Fruit fly (Drosophila melanogaster) whole organism, embryonic: ENCODE results near the gene cni.

Experiments
- Blimp-1 ChIP-seq: fragments of 200-800 bp; sonication (Bioruptor generic); optimal IDR thresholded peaks from 3 replicates; lab custom pipeline; 2018; ENCODE audit warnings: missing biosample characterization, missing genetic modification characterization, mild to moderate bottlenecking, moderate library complexity, missing genetic modification reagents
- CG10431 ChIP-seq: fragments of 200-800 bp; sonication (Bioruptor generic); optimal IDR thresholded peaks from 3 replicates; lab custom pipeline; 2018; ENCODE audit warnings: missing biosample characterization, mild to moderate bottlenecking, missing genetic modification characterization
- CG11085 ChIP-seq: fragments of 200-800 bp; sonication (Bioruptor generic); IDR thresholded peaks from 2 replicates; pipeline ENCODE4 v1.3.6; 2022; ENCODE audit warnings: missing biosample characterization, missing genetic modification characterization
- CG11456 ChIP-seq: fragments of 200-800 bp; sonication (Bioruptor generic); IDR thresholded peaks from 3 replicates; pipeline ENCODE4 v1.3.6; 2022; ENCODE audit warnings: missing biosample characterization, missing genetic modification characterization
- CG11696 ChIP-seq: fragments of 200-800 bp; sonication (Bioruptor generic); IDR thresholded peaks from 2 replicates; pipeline ENCODE4 v1.3.6; 2022; ENCODE audit warnings: missing biosample characterization, missing genetic modification characterization
- CG12299 ChIP-seq: fragments of 200-800 bp; sonication (Bioruptor generic); optimal IDR thresholded peaks from 2 replicates; lab custom pipeline; 2018; ENCODE audit warnings: missing biosample characterization, mild to moderate bottlenecking, missing genetic modification characterization
- CG13424 ChIP-seq: fragments of 200-800 bp; sonication (Bioruptor generic); optimal IDR thresholded peaks from 2 replicates; lab custom pipeline; 2019; ENCODE audit warnings: missing biosample characterization, mild to moderate bottlenecking, missing genetic modification characterization, moderate library complexity
- CG1832 ChIP-seq: fragments of 200-800 bp; sonication (Bioruptor generic); optimal IDR thresholded peaks from 2 replicates; lab custom pipeline; 2017; ENCODE audit warnings: missing biosample characterization, mild to moderate bottlenecking, missing genetic modification characterization, inconsistent platforms
- CG2199 ChIP-seq: fragments of 200-800 bp; sonication (Bioruptor generic); IDR thresholded peaks from 3 replicates; pipeline ENCODE4 v1.3.6; 2022; ENCODE audit warnings: missing biosample characterization, missing genetic modification characterization
- CG31388 ChIP-seq: fragments of 200-800 bp; sonication (Bioruptor generic); optimal IDR thresholded peaks from 2 replicates; lab custom pipeline; 2016; ENCODE audit warnings: missing biosample characterization, missing genetic modification characterization
- CG33557 ChIP-seq: fragments of 200-800 bp; sonication (Bioruptor generic); optimal IDR thresholded peaks from 2 replicates; lab custom pipeline; 2019; ENCODE audit warnings: missing biosample characterization, mild to moderate bottlenecking, missing genetic modification characterization, moderate library complexity
- CG3838 ChIP-seq: fragments of 200-800 bp; sonication (Bioruptor generic); optimal IDR thresholded peaks from 3 replicates; lab custom pipeline; 2016; ENCODE audit warnings: missing biosample characterization, missing genetic modification characterization
- CG3847 ChIP-seq: fragments of 200-800 bp; sonication (Bioruptor generic); IDR thresholded peaks from 2 replicates; pipeline ENCODE4 v1.3.6; 2022; ENCODE audit warnings: missing biosample characterization, missing genetic modification characterization
- CG4730 ChIP-seq: fragments of 200-800 bp; sonication (Bioruptor generic); IDR thresholded peaks from 2 replicates; pipeline ENCODE4 v1.3.6; 2022; ENCODE audit warnings: missing biosample characterization, missing genetic modification characterization
- CG5245 ChIP-seq: fragments of 200-800 bp; sonication (Bioruptor generic); optimal IDR thresholded peaks from 3 replicates; lab custom pipeline; 2016; ENCODE audit warnings: missing biosample characterization, missing genetic modification characterization
- CG8290 ChIP-seq, 3 experiments: fragments of 200-800 bp; sonication (Bioruptor generic); optimal IDR thresholded peaks; 2 replicates each; lab custom pipeline; 2016 to 2019; ENCODE audit warnings: missing biosample characterization in 3 of 3, missing genetic modification characterization in 3 of 3, mild to moderate bottlenecking in 2 of 3, moderate library complexity in 1 of 3
- CkIIα-i1 ChIP-seq: fragments of 200-800 bp; sonication (Bioruptor generic); IDR thresholded peaks from 2 replicates; pipeline ENCODE4 v1.3.6; 2022; ENCODE audit warnings: missing biosample characterization, missing genetic modification characterization
- Dll ChIP-seq: fragments of 200-800 bp; sonication (Bioruptor generic); IDR thresholded peaks from 4 replicates; pipeline ENCODE4 v1.3.6; 2022; ENCODE audit warnings: missing biosample characterization, missing genetic modification characterization; ENCODE audit not compliant: partially characterized antibody
- Doc2 ChIP-seq: fragments of 200-800 bp; sonication (Bioruptor generic); IDR thresholded peaks from 2 replicates; pipeline ENCODE4 v1.3.6; 2022; ENCODE audit warnings: missing biosample characterization, missing genetic modification characterization
- Fer3 ChIP-seq: fragments of 200-800 bp; sonication (Bioruptor generic); optimal IDR thresholded peaks from 2 replicates; lab custom pipeline; 2018; ENCODE audit warnings: missing biosample characterization, mild to moderate bottlenecking, missing genetic modification characterization, moderate library complexity
- Gug ChIP-seq: fragments of 200-800 bp; sonication (Bioruptor generic); IDR thresholded peaks from 4 replicates; pipeline ENCODE4 v1.3.6; 2022; ENCODE audit warnings: missing biosample characterization, missing genetic modification characterization
- HLH4C ChIP-seq: fragments of 200-800 bp; sonication (Bioruptor generic); IDR thresholded peaks from 3 replicates; pipeline ENCODE4 v1.3.6; 2022; ENCODE audit warnings: missing biosample characterization, missing genetic modification characterization; ENCODE audit not compliant: partially characterized antibody
- NC2α ChIP-seq: fragments of 200-800 bp; sonication (Bioruptor generic); optimal IDR thresholded peaks from 2 replicates; lab custom pipeline; 2016; ENCODE audit warnings: missing biosample characterization, missing genetic modification characterization
- NC2β ChIP-seq: fragments of 200-800 bp; sonication (Bioruptor generic); optimal IDR thresholded peaks from 2 replicates; lab custom pipeline; 2016; ENCODE audit warnings: missing biosample characterization, missing genetic modification characterization
- Nf-YC ChIP-seq: fragments of 200-800 bp; optimal IDR thresholded peaks from 3 replicates; lab custom pipeline; 2019; ENCODE audit warnings: missing biosample characterization, mild to moderate bottlenecking, missing genetic modification characterization, moderate library complexity
- Oli ChIP-seq: fragments of 200-800 bp; sonication (Bioruptor generic); optimal IDR thresholded peaks from 2 replicates; lab custom pipeline; 2018; ENCODE audit warnings: missing biosample characterization, mild to moderate bottlenecking, missing genetic modification characterization, moderate library complexity
- Sox100B ChIP-seq: fragments of 200-800 bp; sonication (Bioruptor generic); optimal IDR thresholded peaks from 3 replicates; lab custom pipeline; 2018; ENCODE audit warnings: missing biosample characterization, mild to moderate bottlenecking, missing genetic modification characterization
- ab ChIP-seq: fragments of 200-800 bp; sonication (Bioruptor generic); optimal IDR thresholded peaks from 2 replicates; lab custom pipeline; 2016; ENCODE audit warnings: missing biosample characterization, missing genetic modification characterization
- ato ChIP-seq: fragments of 200-800 bp; sonication (Bioruptor generic); IDR thresholded peaks from 2 replicates; pipeline ENCODE4 v1.3.6; 2022; ENCODE audit warnings: missing biosample characterization, missing genetic modification characterization; ENCODE audit not compliant: partially characterized antibody
- chif ChIP-seq, 2 experiments: fragments of 200-800 bp; sonication (Bioruptor generic); optimal IDR thresholded peaks; 3 replicates each; lab custom pipeline; 2016; ENCODE audit warnings: missing biosample characterization in 2 of 2, missing genetic modification characterization in 2 of 2
- chinmo ChIP-seq: fragments of 200-800 bp; sonication (Bioruptor generic); IDR thresholded peaks from 4 replicates; pipeline ENCODE4 v1.3.6; 2022; ENCODE audit warnings: missing biosample characterization, missing genetic modification characterization; ENCODE audit not compliant: partially characterized antibody
- corto ChIP-seq: fragments of 200-800 bp; sonication (Bioruptor generic); optimal IDR thresholded peaks from 2 replicates; lab custom pipeline; 2016; ENCODE audit warnings: missing biosample characterization, mild to moderate bottlenecking, missing genetic modification characterization, moderate library complexity
- dmrt11E ChIP-seq: fragments of 200-800 bp; sonication (Bioruptor generic); optimal IDR thresholded peaks from 3 replicates; lab custom pipeline; 2018; ENCODE audit warnings: missing biosample characterization, mild to moderate bottlenecking, missing genetic modification characterization, moderate library complexity
- eve ChIP-seq, 2 experiments: fragments of >200 bp; optimal IDR thresholded peaks; 2 replicates each; lab custom pipeline; 2017; ENCODE audit warnings: missing biosample characterization in 2 of 2, missing genetic modification characterization in 2 of 2
- ewg ChIP-seq: fragments of 200-800 bp; sonication (Bioruptor generic); optimal IDR thresholded peaks from 3 replicates; lab custom pipeline; 2017; ENCODE audit warnings: mild to moderate bottlenecking, missing biosample characterization, missing genetic modification reagents, missing genetic modification characterization
- fd102C ChIP-seq: fragments of 200-800 bp; sonication (Bioruptor generic); optimal IDR thresholded peaks from 2 replicates; lab custom pipeline; 2018; ENCODE audit warnings: missing biosample characterization, mild to moderate bottlenecking, missing genetic modification characterization, moderate library complexity
- gt ChIP-seq: fragments of 200-800 bp; sonication (Bioruptor generic); IDR thresholded peaks from 2 replicates; pipeline ENCODE4 v1.3.6; 2022; ENCODE audit warnings: missing biosample characterization, missing genetic modification characterization
- h ChIP-seq: fragments of >200 bp; optimal IDR thresholded peaks from 2 replicates; lab custom pipeline; 2017
- her ChIP-seq: fragments of 200-800 bp; sonication (Bioruptor generic); optimal IDR thresholded peaks from 2 replicates; lab custom pipeline; 2016; ENCODE audit warnings: missing biosample characterization, missing genetic modification characterization
- hkb ChIP-seq, 2 experiments: fragments of 200-800 bp in 1 of 2; fragments of >200 bp in 1 of 2; sonication (Bioruptor generic) in 1 of 2; IDR thresholded peaks in 1 of 2; optimal IDR thresholded peaks in 1 of 2; 2 replicates each; pipeline versions ENCODE4 v1.3.6 to Lab custom; 2017 to 2022; ENCODE audit warnings: missing biosample characterization in 1 of 2, missing genetic modification characterization in 1 of 2
- jumu ChIP-seq: fragments of 200-800 bp; sonication (Bioruptor generic); optimal IDR thresholded peaks from 3 replicates; lab custom pipeline; 2016; ENCODE audit warnings: missing biosample characterization, missing genetic modification characterization
- knrl ChIP-seq: fragments of 200-800 bp; sonication (Bioruptor generic); IDR thresholded peaks from 3 replicates; pipeline ENCODE4 v1.3.6; 2022; ENCODE audit warnings: missing biosample characterization, missing genetic modification characterization; ENCODE audit not compliant: partially characterized antibody
- lola ChIP-seq, 3 experiments: fragments of >200 bp in 2 of 3; fragments of 200-800 bp in 1 of 3; sonication (Bioruptor generic) in 1 of 3; optimal IDR thresholded peaks; 2 replicates each; lab custom pipeline; 2017 to 2019; ENCODE audit warnings: missing biosample characterization in 3 of 3, missing genetic modification characterization in 3 of 3, mild to moderate bottlenecking in 1 of 3, moderate library complexity in 1 of 3
- mam ChIP-seq: fragments of 200-800 bp; sonication (Bioruptor generic); optimal IDR thresholded peaks from 3 replicates; lab custom pipeline; 2016; ENCODE audit warnings: missing biosample characterization, missing genetic modification characterization
- phol ChIP-seq: fragments of 200-800 bp; sonication (Bioruptor generic); optimal IDR thresholded peaks from 3 replicates; lab custom pipeline; 2018; ENCODE audit warnings: missing biosample characterization, mild to moderate bottlenecking, missing genetic modification characterization, moderate library complexity
- unc-4 ChIP-seq: fragments of 200-800 bp; sonication (Bioruptor generic); IDR thresholded peaks from 2 replicates; pipeline ENCODE4 v1.3.6; 2022; ENCODE audit warnings: missing biosample characterization, missing genetic modification characterization; ENCODE audit not compliant: partially characterized antibody
- wek ChIP-seq: fragments of 200-800 bp; sonication (Bioruptor generic); optimal IDR thresholded peaks from 3 replicates; lab custom pipeline; 2018; ENCODE audit warnings: missing biosample characterization, mild to moderate bottlenecking, missing genetic modification characterization, moderate library complexity

The cni gene

dm6 chr2L:16269232-16270134, 41.0 kb downstream of the cni start (continued):
- TF ChIP-seq Nf-YC (tag; lab: Kevin White, UChicago) (peak; percentile 73), CG11696 (GFP tag; lab: Robert Waterston, UW) (no peak), CG8290 (GFP tag; optimal IDR thresholded peaks at IDR 0.05; lab: Kevin White, UChicago) (peak; percentile 42), CG8290 (tag; optimal IDR thresholded peaks at IDR 0.05; lab: Kevin White, UChicago) (peak; percentile 71 to 78), corto (GFP tag; lab: Kevin White, UChicago) (peak; percentile 49), CG13424 (tag; lab: Kevin White, UChicago) (peak; percentile 24), lola (GFP tag; optimal IDR thresholded peaks at IDR 0.05; lab: Kevin White, UChicago) (no peak), dmrt11E (tag; lab: Kevin White, UChicago) (no peak), hkb (optimal IDR thresholded peaks at IDR 0.05; lab: Kevin White, UChicago) (no peak), hkb (GFP tag; IDR thresholded peaks at IDR 0.05; lab: Robert Waterston, UW) (no peak), HLH4C (GFP tag; lab: Robert Waterston, UW) (no peak), fd102C (GFP tag; lab: Kevin White, UChicago) (no peak), ato (no peak), eve (GFP tag; optimal IDR thresholded peaks at IDR 0.05; lab: Kevin White, UChicago) (no peak), CG11456 (no peak), NC2β (GFP tag; lab: Kevin White, UChicago) (peak; percentile 63), NC2α (peak; percentile 27), Dll (GFP tag; lab: Robert Waterston, UW) (no peak), h (lab: Kevin White, UChicago) (no peak), CG2199 (no peak), Sox100B (GFP tag; lab: Kevin White, UChicago) (peak; percentile 81), CG1832 (GFP tag; lab: Kevin White, UChicago) (peak; percentile 79), CG33557 (GFP tag; lab: Kevin White, UChicago) (peak; percentile 56), CG4730 (GFP tag; lab: Robert Waterston, UW) (no peak), Oli (tag; lab: Kevin White, UChicago) (peak; percentile 0), CG5245 (no peak), CG11085 (GFP tag; lab: Robert Waterston, UW) (no peak), her (GFP tag; lab: Kevin White, UChicago) (peak; percentile 74), CG3838 (GFP tag; lab: Kevin White, UChicago) (peak; percentile 99), mam (GFP tag; lab: Kevin White, UChicago) (no peak), Blimp-1 (peak; percentile 5), CG12299 (peak; percentile 89), unc-4 (GFP tag; lab: Robert Waterston, UW) (no peak), Fer3 (tag; lab: Kevin White, UChicago) (peak; percentile 81), Gug (GFP tag; lab: Robert Waterston, UW) (no peak), CkIIα-i1 (GFP tag; lab: Robert Waterston, UW) (no peak), CG31388 (GFP tag; lab: Kevin White, UChicago) (no peak), CG10431 (GFP tag; lab: Kevin White, UChicago) (peak; percentile 93), ewg (peak; percentile 12), Doc2 (GFP tag; lab: Robert Waterston, UW) (no peak), gt (GFP tag; lab: Robert Waterston, UW) (no peak), CG3847 (GFP tag; lab: Robert Waterston, UW) (no peak), chif (GFP tag; optimal IDR thresholded peaks at IDR 0.05; lab: Kevin White, UChicago) (no peak), chinmo (GFP tag; lab: Robert Waterston, UW) (no peak), jumu (GFP tag; lab: Kevin White, UChicago) (no peak), phol (tag; lab: Kevin White, UChicago) (no peak), wek (GFP tag; lab: Kevin White, UChicago) (peak; percentile 92), knrl (GFP tag; lab: Robert Waterston, UW) (no peak), ab (GFP tag; lab: Kevin White, UChicago) (peak; percentile 22)
